Fruit fly (Drosophila melanogaster) whole organism, pupa: ENCODE data around the gene RapGAP1.

Experiments used
- CG10348 ChIP-seq: fragments of 200-800 bp; sonication (Bioruptor generic); IDR thresholded peaks from 2 replicates; pipeline ENCODE4 v1.3.6; 2022; ENCODE audit warnings: missing biosample characterization, missing genetic modification characterization
- CG13204 ChIP-seq: fragments of 200-800 bp; sonication (Bioruptor generic); optimal IDR thresholded peaks from 2 replicates; lab custom pipeline; 2018; ENCODE audit warnings: missing biosample characterization, mild to moderate bottlenecking, missing genetic modification characterization, moderate library complexity
- CG14655 ChIP-seq: fragments of 200-800 bp; sonication (Bioruptor generic); optimal IDR thresholded peaks from 3 replicates; lab custom pipeline; 2017; ENCODE audit warnings: mild to moderate bottlenecking, missing biosample characterization, missing genetic modification reagents, missing genetic modification characterization
- CG32121 ChIP-seq: fragments of 200-800 bp; sonication (Bioruptor generic); IDR thresholded peaks from 2 replicates; pipeline ENCODE4 v1.3.6; 2022; ENCODE audit warnings: missing biosample characterization, missing genetic modification characterization
- CG4496 ChIP-seq: fragments of 200-800 bp; sonication (Bioruptor generic); IDR thresholded peaks from 3 replicates; pipeline ENCODE4 v1.3.6; 2022; ENCODE audit warnings: missing biosample characterization, missing genetic modification characterization
- CG9948 ChIP-seq: fragments of 200-800 bp; sonication (Bioruptor generic); optimal IDR thresholded peaks from 2 replicates; lab custom pipeline; 2018; ENCODE audit warnings: missing biosample characterization, mild to moderate bottlenecking, missing genetic modification characterization, moderate library complexity
- EcR ChIP-seq: fragments of 200-800 bp; sonication (Bioruptor generic); optimal IDR thresholded peaks from 3 replicates; lab custom pipeline; 2019; ENCODE audit warnings: missing biosample characterization, missing genetic modification characterization, mild to moderate bottlenecking, moderate library complexity, missing genetic modification reagents
- Ets98B ChIP-seq: fragments of 200-800 bp; sonication (Bioruptor generic); IDR thresholded peaks from 2 replicates; pipeline ENCODE4 v1.3.6; 2022; ENCODE audit warnings: missing biosample characterization, missing genetic modification characterization
- Pif1B ChIP-seq: fragments of 200-800 bp; sonication (Bioruptor generic); optimal IDR thresholded peaks from 3 replicates; lab custom pipeline; 2016; ENCODE audit warnings: missing biosample characterization, missing genetic modification characterization
- rn ChIP-seq: fragments of 200-800 bp; sonication (Bioruptor generic); IDR thresholded peaks from 2 replicates; pipeline ENCODE4 v1.3.6; 2022; ENCODE audit warnings: missing biosample characterization, missing genetic modification characterization

dm6 chr2L:7508463-7508862 is 70.3 kb downstream of the RapGAP1 start:
- TF ChIP-seq CG32121 (no peak), CG14655 (GFP tag; lab: Kevin White, UChicago) (no peak), Ets98B (GFP tag; lab: Robert Waterston, UW) (no peak), CG9948 (tag; lab: Kevin White, UChicago) (no peak), rn (no peak), CG13204 (GFP tag; lab: Kevin White, UChicago) (no peak), Pif1B (no peak), CG10348 (GFP tag; lab: Robert Waterston, UW) (no peak), EcR (GFP tag; lab: Kevin White, UChicago) (no peak), CG4496 (no peak)
